Worm (Caenorhabditis elegans) whole organism, young adult: Measurements from ENCODE around the gene T21B10.3.

ENCODE experiments used
- B0261.1 ChIP-seq: sonication (generic microtip); optimal IDR thresholded peaks from 2 replicates; lab custom pipeline; 2016; ENCODE audit warnings: mild to moderate bottlenecking, missing genetic modification characterization, moderate library complexity, missing compliant biosample characterization
- D2030.7 ChIP-seq: fragments of 200-800 bp; sonication (Bioruptor generic); IDR thresholded peaks from 2 replicates; pipeline ENCODE4 v1.3.6; 2022; ENCODE audit warnings: missing genetic modification reagents, missing genetic modification characterization, missing compliant biosample characterization
- F23B12.7 ChIP-seq: sonication (generic microtip); optimal IDR thresholded peaks from 2 replicates; lab custom pipeline; 2017; ENCODE audit warnings: missing genetic modification characterization, mild to moderate bottlenecking, missing compliant biosample characterization, antibody characterized with exemption, moderate library complexity; ENCODE audit not compliant: insufficient read depth
- F37B4.10 ChIP-seq: fragments of 200-800 bp; sonication (Bioruptor generic); IDR thresholded peaks from 2 replicates; pipeline ENCODE4 v1.3.6; 2022; ENCODE audit warnings: missing genetic modification characterization, missing compliant biosample characterization
- F39B2.1 ChIP-seq: fragments of 200-800 bp; sonication (Bioruptor generic); IDR thresholded peaks from 2 replicates; pipeline ENCODE4 v1.3.6; 2022; ENCODE audit warnings: missing genetic modification reagents, missing genetic modification characterization, missing compliant biosample characterization
- F49E8.2 ChIP-seq: sonication (generic microtip); optimal IDR thresholded peaks from 3 replicates; lab custom pipeline; 2017; ENCODE audit warnings: missing genetic modification characterization, mild to moderate bottlenecking, missing compliant biosample characterization, antibody characterized with exemption, moderate library complexity; ENCODE audit not compliant: insufficient read depth
- F57A8.1 ChIP-seq: fragments of 200-800 bp; sonication (Bioruptor generic); optimal IDR thresholded peaks from 2 replicates; lab custom pipeline; 2018; ENCODE audit warnings: mild to moderate bottlenecking, missing genetic modification characterization, moderate library complexity, missing compliant biosample characterization
- Y53G8AR.9 ChIP-seq: fragments of 200-800 bp; sonication (Bioruptor generic); conservative IDR thresholded peaks from 2 replicates; pipeline ENCODE4 v1.3.6; 2022; ENCODE audit warnings: missing genetic modification reagents, missing genetic modification characterization, missing compliant biosample characterization
- Y56A3A.18 ChIP-seq: fragments of 200-800 bp; sonication (Bioruptor generic); IDR thresholded peaks from 2 replicates; pipeline ENCODE4 v1.3.6; 2022; ENCODE audit warnings: missing genetic modification reagents, missing genetic modification characterization, missing compliant biosample characterization
- aptf-3 ChIP-seq: fragments of 200-800 bp; sonication (Bioruptor generic); IDR thresholded peaks from 2 replicates; pipeline ENCODE4 v1.3.6; 2022; ENCODE audit warnings: missing genetic modification characterization, missing compliant biosample characterization
- attf-3 ChIP-seq: fragments of 200-800 bp; sonication (Bioruptor generic); conservative IDR thresholded peaks from 2 replicates; pipeline ENCODE4 v1.3.6; 2022; ENCODE audit warnings: missing genetic modification reagents, missing genetic modification characterization, missing compliant biosample characterization
- bed-1 ChIP-seq: fragments of 200-800 bp; sonication (Bioruptor generic); IDR thresholded peaks from 2 replicates; pipeline ENCODE4 v1.3.6; 2022; ENCODE audit warnings: missing genetic modification reagents, missing genetic modification characterization, missing compliant biosample characterization
- ceh-100 ChIP-seq: fragments of 200-800 bp; sonication (Bioruptor generic); IDR thresholded peaks from 2 replicates; pipeline ENCODE4 v1.3.6; 2022; ENCODE audit warnings: missing genetic modification reagents, missing genetic modification characterization, missing compliant biosample characterization
- ceh-58 ChIP-seq: fragments of 200-800 bp; sonication (Bioruptor generic); IDR thresholded peaks from 2 replicates; pipeline ENCODE4 v1.3.6; 2022; ENCODE audit warnings: missing genetic modification characterization, missing compliant biosample characterization
- ceh-91 ChIP-seq: fragments of 200-800 bp; sonication (Bioruptor generic); IDR thresholded peaks from 2 replicates; pipeline ENCODE4 v1.3.6; 2022; ENCODE audit warnings: missing genetic modification reagents, missing genetic modification characterization, missing compliant biosample characterization
- dpff-1 ChIP-seq: sonication (generic microtip); optimal IDR thresholded peaks from 2 replicates; lab custom pipeline; 2017; ENCODE audit warnings: mild to moderate bottlenecking, missing genetic modification characterization, missing compliant biosample characterization
- efl-1 ChIP-seq: fragments of 150-350 bp; optimal IDR thresholded peaks from 2 replicates; lab custom pipeline; 2014; ENCODE audit warnings: missing biosample characterization, missing genetic modification reagents, missing genetic modification characterization
- egl-18 ChIP-seq: fragments of 200-800 bp; sonication (Bioruptor generic); IDR thresholded peaks from 2 replicates; pipeline ENCODE4 v1.3.6; 2022; ENCODE audit warnings: missing genetic modification reagents, missing genetic modification characterization, missing compliant biosample characterization
- egl-44 ChIP-seq: fragments of 200-800 bp; sonication (Bioruptor generic); IDR thresholded peaks from 2 replicates; pipeline ENCODE4 v1.3.6; 2022; ENCODE audit warnings: missing genetic modification reagents, missing genetic modification characterization, missing compliant biosample characterization
- ekl-4 ChIP-seq: fragments of 200-800 bp; sonication (Bioruptor generic); IDR thresholded peaks from 2 replicates; pipeline ENCODE4 v1.3.6; 2022; ENCODE audit warnings: missing genetic modification reagents, missing genetic modification characterization, missing compliant biosample characterization
- fkh-3 ChIP-seq: sonication (generic microtip); optimal IDR thresholded peaks from 2 replicates; lab custom pipeline; 2016; ENCODE audit warnings: mild to moderate bottlenecking, missing genetic modification characterization, missing compliant biosample characterization
- him-1 ChIP-seq: sonication (generic microtip); optimal IDR thresholded peaks from 2 replicates; lab custom pipeline; 2016; ENCODE audit warnings: missing genotype, missing genetic modification reagents, missing genetic modification characterization, missing compliant biosample characterization
- hmg-1.2 ChIP-seq: fragments of 200-800 bp; sonication (Bioruptor generic); IDR thresholded peaks from 2 replicates; pipeline ENCODE4 v1.3.6; 2022; ENCODE audit warnings: missing genetic modification reagents, missing genetic modification characterization, missing compliant biosample characterization
- hmg-20 ChIP-seq: fragments of 200-800 bp; sonication (Bioruptor generic); IDR thresholded peaks from 2 replicates; pipeline ENCODE4 v1.3.6; 2022; ENCODE audit warnings: missing genetic modification reagents, missing genetic modification characterization, missing compliant biosample characterization
- let-526 ChIP-seq: fragments of 200-800 bp; sonication (Bioruptor generic); IDR thresholded peaks from 2 replicates; pipeline ENCODE4 v1.3.6; 2022; ENCODE audit warnings: missing genetic modification reagents, missing genetic modification characterization, missing compliant biosample characterization
- lin-35 ChIP-seq, 3 experiments: fragments of 150-350 bp in 2 of 3; sonication (generic microtip) in 1 of 3; optimal IDR thresholded peaks; 2 replicates each; lab custom pipeline; 2014 to 2018; ENCODE audit warnings: missing biosample characterization in 3 of 3, missing genetic modification characterization in 3 of 3, missing genetic modification reagents in 3 of 3
- lin-40 ChIP-seq: sonication (generic microtip); optimal IDR thresholded peaks from 2 replicates; lab custom pipeline; 2016; ENCODE audit warnings: missing genetic modification characterization, mild to moderate bottlenecking, missing compliant biosample characterization, missing genotype, missing genetic modification reagents
- lsl-1 ChIP-seq: fragments of 200-800 bp; sonication (Bioruptor generic); optimal IDR thresholded peaks from 2 replicates; lab custom pipeline; 2018; ENCODE audit warnings: mild to moderate bottlenecking, missing genetic modification characterization, moderate library complexity, missing compliant biosample characterization
- madf-8 ChIP-seq: fragments of 200-800 bp; sonication (Bioruptor generic); conservative IDR thresholded peaks from 2 replicates; pipeline ENCODE4 v1.3.6; 2022; ENCODE audit warnings: missing genetic modification reagents, missing genetic modification characterization, missing compliant biosample characterization
- nfyb-1 ChIP-seq: fragments of 200-800 bp; sonication (Bioruptor generic); IDR thresholded peaks from 2 replicates; pipeline ENCODE4 v1.3.6; 2022; ENCODE audit warnings: missing genetic modification reagents, missing genetic modification characterization, missing compliant biosample characterization
- nhr-80 ChIP-seq: sonication (generic microtip); optimal IDR thresholded peaks from 2 replicates; lab custom pipeline; 2016; ENCODE audit warnings: missing genetic modification characterization, missing compliant biosample characterization
- repo-1 ChIP-seq: sonication (generic microtip); optimal IDR thresholded peaks from 2 replicates; lab custom pipeline; 2017; ENCODE audit warnings: mild to moderate bottlenecking, missing genetic modification characterization, missing compliant biosample characterization
- sea-2 ChIP-seq: fragments of 200-800 bp; sonication (Bioruptor generic); IDR thresholded peaks from 2 replicates; pipeline ENCODE4 v1.3.6; 2022; ENCODE audit warnings: missing genetic modification characterization, missing compliant biosample characterization
- snpc-4 ChIP-seq, 5 experiments: fragments of 150-350 bp in 1 of 5; sonication (generic microtip) in 4 of 5; optimal IDR thresholded peaks; 2 replicates each; lab custom pipeline; 2014 to 2018; ENCODE audit warnings: missing genetic modification characterization in 5 of 5, missing biosample characterization in 3 of 5, antibody characterized with exemption in 2 of 5, mild to moderate bottlenecking in 2 of 5, missing compliant biosample characterization in 2 of 5, missing genotype in 2 of 5, moderate library complexity in 2 of 5, missing genetic modification reagents in 1 of 5
- sptf-2 ChIP-seq: fragments of 200-800 bp; sonication (Bioruptor generic); optimal IDR thresholded peaks from 2 replicates; lab custom pipeline; 2018; ENCODE audit warnings: mild to moderate bottlenecking, missing genetic modification characterization, missing compliant biosample characterization
- tbx-9 ChIP-seq: sonication (generic microtip); optimal IDR thresholded peaks from 2 replicates; lab custom pipeline; 2016; ENCODE audit warnings: borderline replicate concordance, missing genetic modification characterization, inconsistent platforms, missing compliant biosample characterization
- unc-130 ChIP-seq: sonication (generic microtip); optimal IDR thresholded peaks from 2 replicates; lab custom pipeline; 2016; ENCODE audit warnings: missing genetic modification reagents, missing genetic modification characterization, missing compliant biosample characterization
- xnd-1 ChIP-seq: sonication (generic microtip); optimal IDR thresholded peaks from 2 replicates; lab custom pipeline; 2016; ENCODE audit warnings: missing genotype, missing genetic modification reagents, missing genetic modification characterization, missing compliant biosample characterization
- ztf-22 ChIP-seq: fragments of 200-800 bp; sonication (Bioruptor generic); optimal IDR thresholded peaks from 2 replicates; lab custom pipeline; 2018; ENCODE audit warnings: mild to moderate bottlenecking, missing genetic modification characterization, moderate library complexity, missing compliant biosample characterization
- ztf-25 ChIP-seq: fragments of 200-800 bp; sonication (Bioruptor generic); IDR thresholded peaks from 2 replicates; pipeline ENCODE4 v1.3.6; 2022; ENCODE audit warnings: missing genetic modification reagents, missing genetic modification characterization, missing compliant biosample characterization
- ztf-3 ChIP-seq: fragments of 200-800 bp; sonication (Bioruptor generic); optimal IDR thresholded peaks from 2 replicates; lab custom pipeline; 2018; ENCODE audit warnings: mild to moderate bottlenecking, missing genetic modification characterization, missing compliant biosample characterization

Gene T21B10.3

DNA sequence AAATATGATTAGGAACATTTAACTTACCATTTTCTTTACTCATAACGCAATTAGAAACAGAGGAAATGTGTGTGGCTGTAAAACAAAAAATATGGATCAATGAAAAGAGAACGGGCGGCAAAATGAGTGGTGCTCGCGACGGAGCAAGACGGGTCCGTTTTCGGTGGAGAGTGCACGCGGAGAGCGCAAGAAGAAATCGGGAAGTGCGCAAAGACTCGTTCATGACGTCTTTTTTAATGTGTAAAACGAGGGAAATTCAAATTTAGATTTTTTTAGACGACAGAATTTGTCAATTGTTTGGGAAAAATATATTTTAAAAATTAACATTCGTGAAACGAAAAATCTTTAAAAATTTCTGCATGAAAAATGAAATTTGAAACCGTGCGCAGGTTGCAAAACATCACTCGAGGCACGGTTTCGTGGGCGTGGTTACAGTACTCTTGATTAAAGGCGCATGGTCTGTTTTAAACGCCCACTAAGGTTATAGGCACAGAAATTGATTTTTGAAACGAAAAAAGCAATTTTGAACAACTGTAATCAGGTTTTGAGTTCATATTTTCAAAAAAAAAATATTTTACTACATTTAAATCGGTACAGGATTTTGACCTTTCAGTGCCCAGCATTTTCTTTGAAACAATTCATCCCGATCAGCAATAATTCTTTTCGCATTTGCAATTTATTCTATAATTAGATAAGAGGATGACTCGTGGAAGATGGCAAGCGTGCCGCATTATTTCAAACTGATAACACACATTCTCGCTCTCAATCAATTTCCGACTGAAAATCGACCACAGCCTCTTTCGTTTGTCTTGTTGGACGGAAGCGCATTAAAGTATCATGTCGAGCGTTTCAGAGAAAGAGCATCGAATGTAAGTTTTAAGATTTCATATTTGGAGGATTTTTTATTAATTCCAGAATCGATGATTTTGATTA lies 35.3 kb downstream of the T21B10.3 start, which contains the start of the genes szy-20 and C18E9.5 (continued):
- TF ChIP-seq xnd-1 (tag; lab: Kevin White, UChicago): peak; percentile 84
- no peak for TF ChIP-seq tbx-9 (tag; lab: Kevin White, UChicago)
- peak; percentile 96 for TF ChIP-seq lsl-1 (GFP tag; lab: Kevin White, UChicago)
- TF ChIP-seq lin-40 (tag; lab: Kevin White, UChicago): peak; percentile 71
- peak; percentile 58 for TF ChIP-seq ceh-91
- TF ChIP-seq hmg-1.2 (GFP tag; lab: Robert Waterston, UW): peak; percentile 47
- TF ChIP-seq aptf-3 (GFP tag; lab: Robert Waterston, UW): no peak
- TF ChIP-seq Y56A3A.18 (GFP tag; lab: Robert Waterston, UW): no peak
- TF ChIP-seq fkh-3: no peak
- TF ChIP-seq nhr-80 (tag; lab: Kevin White, UChicago): peak; percentile 72
- TF ChIP-seq repo-1 (tag; lab: Kevin White, UChicago): peak; percentile 23
- TF ChIP-seq let-526 (GFP tag; lab: Robert Waterston, UW): no peak
- TF ChIP-seq lin-35 (GFP tag; optimal IDR thresholded peaks at IDR 0.05; lab: Kevin White, UChicago): peak; percentile 28 to 96 (median 73)
- no peak for TF ChIP-seq dpff-1 (tag; lab: Kevin White, UChicago)
- peak; percentile 75 for TF ChIP-seq attf-3 (GFP tag; lab: Robert Waterston, UW)
- no peak for TF ChIP-seq Y53G8AR.9 (GFP tag; lab: Robert Waterston, UW)
- peak; percentile 79 for TF ChIP-seq F49E8.2 (tag; lab: Kevin White, UChicago)
- TF ChIP-seq ztf-25: no peak
- peak; percentile 15 for TF ChIP-seq unc-130 (GFP tag; lab: Kevin White, UChicago)
- no peak for TF ChIP-seq F39B2.1
- no peak for TF ChIP-seq F37B4.10 (GFP tag; lab: Robert Waterston, UW)
- TF ChIP-seq him-1 (tag; lab: Kevin White, UChicago): peak; percentile 46
- no peak for TF ChIP-seq sptf-2 (GFP tag; lab: Kevin White, UChicago)
- TF ChIP-seq ztf-3 (GFP tag; lab: Kevin White, UChicago): no peak
- no peak for TF ChIP-seq sea-2 (GFP tag; lab: Robert Waterston, UW)
- TF ChIP-seq ztf-22 (GFP tag; lab: Kevin White, UChicago): no peak
- TF ChIP-seq ceh-100 (GFP tag; lab: Robert Waterston, UW): peak; percentile 51
- TF ChIP-seq egl-18 (GFP tag; lab: Robert Waterston, UW): no peak
- no peak for TF ChIP-seq F23B12.7 (tag; lab: Kevin White, UChicago)
- no peak for TF ChIP-seq F57A8.1 (GFP tag; lab: Kevin White, UChicago)
- no peak for TF ChIP-seq bed-1 (GFP tag; lab: Robert Waterston, UW)
- TF ChIP-seq nfyb-1 (GFP tag; lab: Robert Waterston, UW): 0 out of 2 replicates have a peak, but pooled peaks have one; percentile 49
- TF ChIP-seq ceh-58 (GFP tag; lab: Robert Waterston, UW): no peak
- peak; percentile 43; the same call in 1 of the 2 replicates for TF ChIP-seq hmg-20 (GFP tag; lab: Robert Waterston, UW)
- peak; percentile 73 for TF ChIP-seq D2030.7
- peak; percentile 88 for TF ChIP-seq madf-8 (GFP tag; lab: Robert Waterston, UW)
- TF ChIP-seq efl-1 (GFP tag; lab: Kevin White, UChicago): peak; percentile 62
- TF ChIP-seq ekl-4: no peak
- no peak for TF ChIP-seq B0261.1 (tag; lab: Kevin White, UChicago)
- no peak for TF ChIP-seq egl-44 (GFP tag; lab: Robert Waterston, UW)
- no peak for TF ChIP-seq snpc-4 (GFP tag; optimal IDR thresholded peaks at IDR 0.05; lab: Kevin White, UChicago)
- peak in 1 of 4 experiments; percentile 35 for TF ChIP-seq snpc-4 (tag; optimal IDR thresholded peaks at IDR 0.05; lab: Kevin White, UChicago)
